Fruit fly (Drosophila melanogaster) whole organism, prepupa: ENCODE results near the gene HP1c.
A peak's percentile ranks its signal among the peaks of the same experiment; 100 is the strongest.

Source experiments
- CG10631 ChIP-seq: fragments of 200-800 bp; sonication (Bioruptor generic); optimal IDR thresholded peaks from 2 replicates; lab custom pipeline; 2016; ENCODE audit warnings: missing biosample characterization, missing genetic modification characterization
- CG11294 ChIP-seq: fragments of 200-800 bp; sonication (Bioruptor generic); IDR thresholded peaks from 2 replicates; pipeline ENCODE4 v1.3.6; 2022; ENCODE audit warnings: missing biosample characterization, missing genetic modification characterization
- CG1621 ChIP-seq: fragments of 200-800 bp; sonication (Bioruptor generic); optimal IDR thresholded peaks from 3 replicates; lab custom pipeline; 2018; ENCODE audit warnings: missing biosample characterization, mild to moderate bottlenecking, missing genetic modification characterization
- CG34406 ChIP-seq: fragments of 200-800 bp; sonication (Bioruptor generic); optimal IDR thresholded peaks from 3 replicates; lab custom pipeline; 2016; ENCODE audit warnings: missing biosample characterization, missing genetic modification characterization
- CG3919 ChIP-seq: fragments of 200-800 bp; sonication (Bioruptor generic); optimal IDR thresholded peaks from 3 replicates; lab custom pipeline; 2016; ENCODE audit warnings: missing biosample characterization, missing genetic modification characterization
- CG6163 ChIP-seq: fragments of 200-800 bp; sonication (Bioruptor generic); IDR thresholded peaks from 3 replicates; pipeline ENCODE4 v1.3.6; 2022; ENCODE audit warnings: missing biosample characterization, missing genetic modification characterization
- CG6792 ChIP-seq: fragments of 200-800 bp; sonication (Bioruptor generic); optimal IDR thresholded peaks from 3 replicates; lab custom pipeline; 2016; ENCODE audit warnings: missing biosample characterization, missing genetic modification characterization
- CG6854 ChIP-seq: fragments of 200-800 bp; sonication (Bioruptor generic); optimal IDR thresholded peaks from 2 replicates; lab custom pipeline; 2017; ENCODE audit warnings: missing biosample characterization, mild to moderate bottlenecking, missing genetic modification characterization
- CG7368 ChIP-seq: fragments of 200-800 bp; sonication (Bioruptor generic); optimal IDR thresholded peaks from 3 replicates; lab custom pipeline; 2016; ENCODE audit warnings: missing biosample characterization, missing genetic modification characterization
- CG8119 ChIP-seq: fragments of 200-800 bp; sonication (Bioruptor generic); IDR thresholded peaks from 3 replicates; pipeline ENCODE4 v1.3.6; 2022; ENCODE audit warnings: missing biosample characterization, missing genetic modification characterization
- CG8632 ChIP-seq: fragments of 200-800 bp; sonication (Bioruptor generic); optimal IDR thresholded peaks from 3 replicates; lab custom pipeline; 2016; ENCODE audit warnings: missing biosample characterization, missing genetic modification characterization
- Eip75B ChIP-seq: fragments of 200-800 bp; sonication (Bioruptor generic); optimal IDR thresholded peaks from 3 replicates; lab custom pipeline; 2016; ENCODE audit warnings: missing biosample characterization, missing genetic modification characterization
- Ets21C ChIP-seq: fragments of 200-800 bp; sonication (Bioruptor generic); optimal IDR thresholded peaks from 3 replicates; lab custom pipeline; 2016; ENCODE audit warnings: missing biosample characterization, missing genetic modification characterization
- Ets96B ChIP-seq: fragments of 200-800 bp; optimal IDR thresholded peaks from 2 replicates; lab custom pipeline; 2019; ENCODE audit warnings: missing biosample characterization, mild to moderate bottlenecking, missing genetic modification characterization, moderate library complexity
- Gug ChIP-seq: fragments of 200-800 bp; sonication (Bioruptor generic); IDR thresholded peaks from 2 replicates; pipeline ENCODE4 v1.3.6; 2022; ENCODE audit warnings: missing biosample characterization, missing genetic modification characterization
- Hr38 ChIP-seq: sonication (Bioruptor generic); optimal IDR thresholded peaks from 2 replicates; lab custom pipeline; 2016; ENCODE audit warnings: missing biosample characterization, missing genetic modification characterization
- Met ChIP-seq: fragments of 200-800 bp; sonication (Bioruptor generic); optimal IDR thresholded peaks from 3 replicates; lab custom pipeline; 2016; ENCODE audit warnings: missing biosample characterization, missing genetic modification characterization
- OdsH ChIP-seq: fragments of 200-800 bp; sonication (Bioruptor generic); optimal IDR thresholded peaks from 3 replicates; lab custom pipeline; 2016; ENCODE audit warnings: missing biosample characterization, missing genetic modification characterization
- Smox ChIP-seq: fragments of 200-800 bp; sonication (Bioruptor generic); optimal IDR thresholded peaks from 3 replicates; lab custom pipeline; 2016; ENCODE audit warnings: missing biosample characterization, missing genetic modification characterization
- Sox102F ChIP-seq: fragments of 200-800 bp; sonication (Bioruptor generic); optimal IDR thresholded peaks from 2 replicates; lab custom pipeline; 2016; ENCODE audit warnings: missing biosample characterization, mild to moderate bottlenecking, missing genetic modification characterization
- Sox14 ChIP-seq: fragments of 200-800 bp; sonication (Bioruptor generic); optimal IDR thresholded peaks from 3 replicates; lab custom pipeline; 2016; ENCODE audit warnings: missing biosample characterization, missing genetic modification characterization
- achi ChIP-seq: fragments of 200-800 bp; sonication (Bioruptor generic); optimal IDR thresholded peaks from 3 replicates; lab custom pipeline; 2016; ENCODE audit warnings: missing biosample characterization, missing genetic modification characterization
- dsx ChIP-seq: fragments of 200-800 bp; optimal IDR thresholded peaks from 3 replicates; lab custom pipeline; 2019; ENCODE audit warnings: missing biosample characterization, mild to moderate bottlenecking, missing genetic modification characterization, moderate library complexity; ENCODE audit not compliant: poor library complexity, severe bottlenecking
- fd59A ChIP-seq: fragments of 200-800 bp; sonication (Bioruptor generic); optimal IDR thresholded peaks from 2 replicates; lab custom pipeline; 2017; ENCODE audit warnings: missing biosample characterization, mild to moderate bottlenecking, missing genetic modification characterization, missing genetic modification reagents
- fd85E ChIP-seq: fragments of 200-800 bp; sonication (Bioruptor generic); optimal IDR thresholded peaks from 3 replicates; lab custom pipeline; 2016; ENCODE audit warnings: missing biosample characterization, missing genetic modification characterization
- fkh ChIP-seq: fragments of 200-800 bp; sonication (Bioruptor generic); optimal IDR thresholded peaks from 3 replicates; lab custom pipeline; 2017; ENCODE audit warnings: missing biosample characterization, mild to moderate bottlenecking, missing genetic modification characterization, moderate library complexity
- lz ChIP-seq: fragments of 200-800 bp; sonication (Bioruptor generic); optimal IDR thresholded peaks from 3 replicates; lab custom pipeline; 2016; ENCODE audit warnings: missing biosample characterization, missing genetic modification characterization
- net ChIP-seq: fragments of 200-800 bp; sonication (Bioruptor generic); optimal IDR thresholded peaks from 3 replicates; lab custom pipeline; 2016; ENCODE audit warnings: missing biosample characterization, missing genetic modification characterization
- pdm3 ChIP-seq: fragments of 200-800 bp; sonication (Bioruptor generic); optimal IDR thresholded peaks from 3 replicates; lab custom pipeline; 2016; ENCODE audit warnings: missing biosample characterization, missing genetic modification characterization
- ss ChIP-seq, 2 experiments: fragments of 200-800 bp; sonication (Bioruptor generic); optimal IDR thresholded peaks; 2 replicates in 1 of 2; 3 replicates in 1 of 2; lab custom pipeline; 2017 to 2018; ENCODE audit warnings: mild to moderate bottlenecking in 2 of 2, missing biosample characterization in 2 of 2, missing genetic modification characterization in 2 of 2, moderate library complexity in 1 of 2
- svp ChIP-seq: fragments of 200-800 bp; sonication (Bioruptor generic); peaks from one replicate; lab custom pipeline; 2016; ENCODE audit warnings: missing biosample characterization, missing genetic modification characterization

Gene HP1c

dm6 chr3R:22781412-22781811 lies 36.0 kb downstream of the HP1c start (continued):
- peak; percentile 17 to 49 for TF ChIP-seq ss (GFP tag; optimal IDR thresholded peaks at IDR 0.05; lab: Kevin White, UChicago)
- TF ChIP-seq CG6854, result peak; percentile 58
- TF ChIP-seq pdm3, result peak; percentile 11
- TF ChIP-seq OdsH (GFP tag; lab: Kevin White, UChicago), result no peak
- peak; percentile 42 for TF ChIP-seq CG3919
- no peak for TF ChIP-seq CG1621 (tag; lab: Kevin White, UChicago)
- no peak for TF ChIP-seq fkh (GFP tag; lab: Kevin White, UChicago)
- TF ChIP-seq Ets96B (tag; lab: Kevin White, UChicago), result peak; percentile 7
- TF ChIP-seq CG10631 (GFP tag; lab: Kevin White, UChicago), result no peak
- peak; percentile 45; the same call in 1 of the 2 replicates for TF ChIP-seq Gug (GFP tag; lab: Robert Waterston, UW)
- no peak for TF ChIP-seq Met
- TF ChIP-seq CG6792 (GFP tag; lab: Kevin White, UChicago), result peak; percentile 7
- peak; percentile 87 for TF ChIP-seq svp

- TF ChIP-seq Sox14 (GFP tag; lab: Kevin White, UChicago), result no peak
- TF ChIP-seq CG8119, result no peak
- TF ChIP-seq CG3919, result peak; percentile 79
- TF ChIP-seq fd59A (GFP tag; lab: Kevin White, UChicago), result no peak
Measured at dm6 chr3R:22784674-22785316, 39.4 kb downstream of the HP1c start.

- no peak for TF ChIP-seq Sox102F (GFP tag; lab: Kevin White, UChicago)
- TF ChIP-seq achi (GFP tag; lab: Kevin White, UChicago), result no peak
- no peak for TF ChIP-seq CG11294
- TF ChIP-seq Eip75B (GFP tag; lab: Kevin White, UChicago), result no peak
- no peak for TF ChIP-seq CG34406 (GFP tag; lab: Kevin White, UChicago)
- no peak for TF ChIP-seq fd85E
- TF ChIP-seq net (GFP tag; lab: Kevin White, UChicago), result no peak
- TF ChIP-seq dsx (GFP tag; lab: Kevin White, UChicago), result no peak
- TF ChIP-seq lz (GFP tag; lab: Kevin White, UChicago), result no peak
- TF ChIP-seq fkh (GFP tag; lab: Kevin White, UChicago), result no peak
- TF ChIP-seq pdm3, result no peak
- TF ChIP-seq CG7368 (GFP tag; lab: Kevin White, UChicago), result no peak
- TF ChIP-seq CG8632 (GFP tag; lab: Kevin White, UChicago), result no peak
- no peak for TF ChIP-seq CG3919
- TF ChIP-seq CG6854, result no peak
- TF ChIP-seq ss (GFP tag; optimal IDR thresholded peaks at IDR 0.05; lab: Kevin White, UChicago), result no peak
- no peak for TF ChIP-seq Ets21C (GFP tag; lab: Kevin White, UChicago)
- TF ChIP-seq CG10631 (GFP tag; lab: Kevin White, UChicago), result no peak
- no peak for TF ChIP-seq Smox (GFP tag; lab: Kevin White, UChicago)
- no peak for TF ChIP-seq Hr38 (GFP tag; lab: Kevin White, UChicago)
- TF ChIP-seq, all 60 proteins: peak for 0
Measured at dm6 chr3R:22789106-22789505, 43.7 kb downstream of the HP1c start.

dm6 chr3R:22793953-22794352 lies 48.5 kb downstream of the HP1c start:
- no peak for TF ChIP-seq CG6163 (GFP tag; lab: Robert Waterston, UW)
- TF ChIP-seq svp, result peak; percentile 27
